Worm (Caenorhabditis elegans): ENCODE measurements around the gene F48G7.5.

F48G7.5 gene

DNA sequence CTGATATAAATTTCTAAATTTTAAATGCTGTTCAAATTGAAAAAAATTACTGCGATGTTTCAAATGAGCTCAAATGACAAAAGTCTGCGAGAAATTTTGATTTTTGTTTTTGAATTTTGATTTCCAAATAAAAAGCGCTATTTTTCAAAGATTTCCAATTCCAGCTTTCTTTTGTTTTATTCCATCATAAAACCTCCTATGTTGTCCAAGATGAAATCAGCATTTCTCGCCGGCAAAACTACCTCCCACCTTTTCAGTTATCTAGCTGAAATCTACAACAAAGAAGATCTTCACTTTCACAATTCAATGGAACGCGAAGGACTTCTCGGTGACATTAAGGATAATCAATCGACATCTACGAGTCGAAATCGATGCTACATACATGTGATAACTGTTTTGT is 43.8 kb downstream of the F48G7.5 start, which contains the start of gene K06H6.4:
Gene K06H6.4 (plus strand): TSS at position 301 of the 400 bp plus-strand sequence.
- no peak for TF ChIP-seq fos-1 (tag; optimal IDR thresholded peaks at IDR 0.05)

DNA sequence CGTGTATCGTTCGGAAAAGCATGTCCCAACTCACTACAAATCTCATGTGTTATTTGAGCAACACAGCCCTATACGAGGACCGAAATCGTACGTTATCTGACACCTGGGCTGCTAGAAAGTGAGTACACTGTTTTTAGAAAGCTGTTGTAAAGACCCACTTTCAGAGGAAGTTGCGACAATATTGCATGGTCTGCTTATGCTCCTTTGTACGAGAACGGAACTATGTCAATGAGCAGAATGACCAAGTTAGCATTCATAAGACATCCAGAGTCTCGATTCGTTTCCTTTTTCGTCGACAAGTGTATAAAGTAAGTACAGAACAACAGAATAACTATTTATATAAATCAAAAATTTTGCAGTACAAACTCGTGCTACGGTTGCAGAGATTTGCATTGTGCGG is 45.8 kb downstream of the F48G7.5 start:
- no peak for TF ChIP-seq nhr-23 (tag; optimal IDR thresholded peaks at IDR 0.05)
- no peak for TF ChIP-seq ceh-82 (tag; optimal IDR thresholded peaks at IDR 0.05)
- no peak for TF ChIP-seq unc-62 (GFP tag; optimal IDR thresholded peaks at IDR 0.05)
- no peak for TF ChIP-seq lsy-12 (tag; optimal IDR thresholded peaks at IDR 0.05)
- no peak for TF ChIP-seq fkh-10 (GFP tag; optimal IDR thresholded peaks at IDR 0.05)
- TF ChIP-seq ceh-9 (tag; optimal IDR thresholded peaks at IDR 0.05) = no peak
- TF ChIP-seq nfya-1 (tag; optimal IDR thresholded peaks at IDR 0.05; ENCODE audit: insufficient read depth) = no peak
- TF ChIP-seq ztf-4 (tag; optimal IDR thresholded peaks at IDR 0.05) = no peak
- no peak for TF ChIP-seq mdl-1 (tag; optimal IDR thresholded peaks at IDR 0.05)
- no peak for TF ChIP-seq elt-2 (tag; optimal IDR thresholded peaks at IDR 0.05)
- no peak for TF ChIP-seq daf-12 (tag; optimal IDR thresholded peaks at IDR 0.05)
- TF ChIP-seq nhr-25 (tag; optimal IDR thresholded peaks at IDR 0.05) = no peak
- TF ChIP-seq zag-1 (tag; optimal IDR thresholded peaks at IDR 0.05) = no peak
- TF ChIP-seq ceh-16 (tag; optimal IDR thresholded peaks at IDR 0.05) = no peak
- no peak for TF ChIP-seq lin-39 (tag; optimal IDR thresholded peaks at IDR 0.05)
- no peak for TF ChIP-seq skn-1 (tag; optimal IDR thresholded peaks at IDR 0.05)

DNA sequence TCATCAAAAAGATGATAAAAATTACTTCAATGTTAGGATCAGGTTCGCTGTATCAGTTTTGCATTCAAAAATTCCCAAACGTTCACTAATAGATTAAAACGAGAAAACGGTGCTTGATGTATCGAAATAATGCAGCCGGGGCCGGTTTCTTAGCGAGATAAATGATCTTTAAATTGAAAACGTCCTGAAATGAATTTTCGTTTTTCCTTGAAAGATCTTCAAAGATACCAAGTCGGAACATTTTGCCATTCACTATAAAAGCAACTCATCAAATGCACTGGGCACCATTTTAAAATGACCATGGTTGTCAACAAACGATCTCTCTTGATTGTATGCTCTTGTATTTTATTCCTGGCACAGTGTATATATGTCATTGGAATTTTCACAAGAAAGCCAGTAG is 46.7 kb downstream of the F48G7.5 start, which contains the start of gene K06H6.5:
Gene K06H6.5 (plus strand): TSS at position 301 of the 400 bp plus-strand sequence.
- TF ChIP-seq sea-2 (GFP tag; optimal IDR thresholded peaks at IDR 0.05) (no peak), elt-3 (tag; optimal IDR thresholded peaks at IDR 0.05) (no peak), daf-12 (tag; optimal IDR thresholded peaks at IDR 0.05) (no peak)

DNA sequence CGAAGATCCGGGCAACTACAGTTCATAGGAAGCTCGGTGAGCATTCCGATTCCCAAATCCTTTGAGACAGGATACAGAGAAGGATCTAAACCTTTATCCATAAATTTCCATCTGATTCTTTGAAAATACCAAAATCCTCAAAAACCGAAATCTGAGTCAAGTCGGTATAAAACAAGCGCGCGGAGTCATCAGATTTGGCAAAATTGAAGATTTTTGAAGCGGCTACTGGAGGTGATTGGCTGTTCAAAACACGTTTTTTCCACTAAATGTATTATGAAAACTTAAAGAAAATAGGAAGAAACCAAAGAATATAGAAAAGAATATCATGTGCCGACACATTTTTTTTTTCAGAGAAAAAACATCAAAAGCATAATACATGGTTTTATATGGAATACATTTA is 48.1 kb downstream of the F48G7.5 start, which contains the start of gene C14C6.13:
Gene C14C6.13 (minus strand): TSS at position 101 of the 400 bp plus-strand sequence.
- TF ChIP-seq lin-15B (tag; optimal IDR thresholded peaks at IDR 0.05) (no peak), fkh-10 (GFP tag; optimal IDR thresholded peaks at IDR 0.05) (no peak), unc-62 (GFP tag; optimal IDR thresholded peaks at IDR 0.05) (no peak), pqm-1 (tag; optimal IDR thresholded peaks at IDR 0.05) (no peak), tbx-2 (tag; optimal IDR thresholded peaks at IDR 0.05) (no peak), aly-2 (tag; optimal IDR thresholded peaks at IDR 0.05) (no peak), pha-4 (tag; optimal IDR thresholded peaks at IDR 0.05) (no peak), ama-1 (optimal IDR thresholded peaks at IDR 0.05) (no peak), elt-2 (tag; optimal IDR thresholded peaks at IDR 0.05) (no peak), unc-39 (tag; optimal IDR thresholded peaks at IDR 0.05) (no peak), skn-1 (tag; optimal IDR thresholded peaks at IDR 0.05) (no peak), R02D3.7 (tag; optimal IDR thresholded peaks at IDR 0.05) (no peak), nhr-76 (tag; optimal IDR thresholded peaks at IDR 0.05) (no peak), mdl-1 (tag; optimal IDR thresholded peaks at IDR 0.05) (no peak), nhr-11 (tag; optimal IDR thresholded peaks at IDR 0.05) (no peak), zag-1 (tag; optimal IDR thresholded peaks at IDR 0.05) (no peak), nhr-43 (tag; optimal IDR thresholded peaks at IDR 0.05; ENCODE audit: poor library complexity, severe bottlenecking) (no peak), egl-27 (tag; optimal IDR thresholded peaks at IDR 0.05) (no peak)

All from whole organism, L3 larva.